Comparison of ENCODE assay signal across 5 worm cellular contexts in genomic region chrV:5576008-5576407, ce11.
A peak's percentile ranks its signal among the peaks of the same experiment; 100 is the strongest.
TF ChIP-seq lines count a peak whose summit lies in the region.

No protein-coding gene starts in this region.

TF ChIP-seq in whole organism, L1 larva, 84 proteins besides CTCF, POLR2A, EP300 and RAD21 (continued from another document and continues in another):
- peak in 1 of 2 experiments; percentile 67 for TF ChIP-seq lin-35 (GFP tag; optimal IDR thresholded peaks at IDR 0.05; lab: Kevin White, UChicago)
- TF ChIP-seq hpl-2 (GFP tag; optimal IDR thresholded peaks at IDR 0.05; lab: Kevin White, UChicago): peak; percentile 54
- no peak for TF ChIP-seq dsc-1 (tag; optimal IDR thresholded peaks at IDR 0.05; lab: Kevin White, UChicago)
- no peak for TF ChIP-seq egl-13 (tag; optimal IDR thresholded peaks at IDR 0.05; lab: Kevin White, UChicago)
- TF ChIP-seq nhr-19 (GFP tag; conservative IDR thresholded peaks at IDR 0.05; lab: Robert Waterston, UW): no peak
- peak; percentile 49 for TF ChIP-seq zip-4 (GFP tag; optimal IDR thresholded peaks at IDR 0.05; lab: Kevin White, UChicago)
- no peak for TF ChIP-seq lin-15B (tag; optimal IDR thresholded peaks at IDR 0.05; lab: Kevin White, UChicago)
- TF ChIP-seq ceh-82 (tag; optimal IDR thresholded peaks at IDR 0.05; lab: Kevin White, UChicago): peak in 1 of 3 experiments; percentile 39
- no peak for TF ChIP-seq ama-1 (optimal IDR thresholded peaks at IDR 0.05; lab: Kevin White, UChicago)
- TF ChIP-seq efl-1 (optimal IDR thresholded peaks at IDR 0.05; lab: Kevin White, UChicago): peak; percentile 20 to 26
- TF ChIP-seq efl-1 (GFP tag; optimal IDR thresholded peaks at IDR 0.05 in 1 of 2; lab: Kevin White, UChicago): peak in 1 of 2 experiments; percentile 50
- TF ChIP-seq ceh-8 (GFP tag; optimal IDR thresholded peaks at IDR 0.05; lab: Kevin White, UChicago): no peak
- TF ChIP-seq nhr-77 (tag; optimal IDR thresholded peaks at IDR 0.05; lab: Kevin White, UChicago): peak; percentile 53
- TF ChIP-seq pax-3 (tag; optimal IDR thresholded peaks at IDR 0.05; lab: Kevin White, UChicago): no peak
- TF ChIP-seq unc-130 (tag; optimal IDR thresholded peaks at IDR 0.05; lab: Kevin White, UChicago): no peak
- no peak for TF ChIP-seq elt-3 (tag; optimal IDR thresholded peaks at IDR 0.05; lab: Kevin White, UChicago)
- TF ChIP-seq mab-9 (GFP tag; IDR thresholded peaks at IDR 0.05; lab: Robert Waterston, UW): no peak
- TF ChIP-seq fkh-8 (tag; optimal IDR thresholded peaks at IDR 0.05; lab: Kevin White, UChicago): no peak
- TF ChIP-seq C04F5.9 (tag; optimal IDR thresholded peaks at IDR 0.05; lab: Kevin White, UChicago): no peak
- TF ChIP-seq nhr-85 (tag; lab: Kevin White, UChicago): no peak
- no peak for TF ChIP-seq alr-1 (tag; optimal IDR thresholded peaks at IDR 0.05; lab: Kevin White, UChicago; ENCODE audit: borderline replicate concordance)
- TF ChIP-seq dpl-1 (GFP tag; optimal IDR thresholded peaks at IDR 0.05; lab: Kevin White, UChicago): peak in 1 of 3 experiments; percentile 35
- peak; percentile 40 for TF ChIP-seq nhr-71 (tag; optimal IDR thresholded peaks at IDR 0.05; lab: Kevin White, UChicago)
- TF ChIP-seq skn-1 (tag; optimal IDR thresholded peaks at IDR 0.05; lab: Kevin White, UChicago): peak; percentile 82
- peak; percentile 20 for TF ChIP-seq tbx-2 (tag; optimal IDR thresholded peaks at IDR 0.05; lab: Kevin White, UChicago)
- peak; percentile 41 for TF ChIP-seq jun-1 (tag; optimal IDR thresholded peaks at IDR 0.05; lab: Kevin White, UChicago)
- TF ChIP-seq lsy-2 (tag; optimal IDR thresholded peaks at IDR 0.05; lab: Kevin White, UChicago): peak in 1 of 2 experiments; percentile 36

TF ChIP-seq in whole organism, L2 larva, 48 proteins besides CTCF, POLR2A, EP300 and RAD21 (continued from another document):
- TF ChIP-seq nhr-25 (tag; optimal IDR thresholded peaks at IDR 0.05; lab: Kevin White, UChicago): no peak
- peak; percentile 79 for TF ChIP-seq crh-2 (tag; optimal IDR thresholded peaks at IDR 0.05; lab: Kevin White, UChicago)
- TF ChIP-seq snpc-4 (tag; optimal IDR thresholded peaks at IDR 0.05; lab: Kevin White, UChicago): peak; percentile 97
- peak; percentile 10 for TF ChIP-seq lin-13 (GFP tag; optimal IDR thresholded peaks at IDR 0.05; lab: Kevin White, UChicago)
- TF ChIP-seq nhr-129 (tag; optimal IDR thresholded peaks at IDR 0.05; lab: Kevin White, UChicago): peak; percentile 75
TF ChIP-seq in whole organism, L2 larva: peak in this region for 12.

TF ChIP-seq in whole organism, L3 larva, 47 proteins besides CTCF, POLR2A, EP300 and RAD21 (continued from another document):
- TF ChIP-seq mdl-1 (tag; optimal IDR thresholded peaks at IDR 0.05; lab: Kevin White, UChicago) (no peak), nfya-1 (tag; optimal IDR thresholded peaks at IDR 0.05; lab: Kevin White, UChicago; ENCODE audit: insufficient read depth) (peak; percentile 11), pqm-1 (tag; optimal IDR thresholded peaks at IDR 0.05; lab: Kevin White, UChicago) (peak; percentile 53), egl-27 (tag; optimal IDR thresholded peaks at IDR 0.05; lab: Kevin White, UChicago) (no peak), nhr-77 (tag; optimal IDR thresholded peaks at IDR 0.05; lab: Kevin White, UChicago) (peak; percentile 16), elt-3 (tag; optimal IDR thresholded peaks at IDR 0.05; lab: Kevin White, UChicago) (no peak), lsy-12 (tag; optimal IDR thresholded peaks at IDR 0.05; lab: Kevin White, UChicago) (no peak), hmg-11 (tag; optimal IDR thresholded peaks at IDR 0.05; lab: Kevin White, UChicago) (peak; percentile 42), nhr-28 (tag; optimal IDR thresholded peaks at IDR 0.05; lab: Kevin White, UChicago) (no peak), eor-1 (tag; optimal IDR thresholded peaks at IDR 0.05; lab: Kevin White, UChicago) (no peak), elt-1 (tag; optimal IDR thresholded peaks at IDR 0.05; lab: Kevin White, UChicago) (no peak), nhr-43 (tag; optimal IDR thresholded peaks at IDR 0.05; lab: Kevin White, UChicago; ENCODE audit: poor library complexity, severe bottlenecking) (peak; percentile 29), ceh-9 (tag; optimal IDR thresholded peaks at IDR 0.05; lab: Kevin White, UChicago) (no peak), ZK546.5 (tag; optimal IDR thresholded peaks at IDR 0.05; lab: Kevin White, UChicago) (no peak), ama-1 (optimal IDR thresholded peaks at IDR 0.05; lab: Kevin White, UChicago) (peak; percentile 30), skn-1 (tag; optimal IDR thresholded peaks at IDR 0.05; lab: Kevin White, UChicago) (peak; percentile 68), nhr-76 (tag; optimal IDR thresholded peaks at IDR 0.05; lab: Kevin White, UChicago) (no peak), lin-39 (tag; optimal IDR thresholded peaks at IDR 0.05; lab: Kevin White, UChicago) (no peak), fos-1 (tag; optimal IDR thresholded peaks at IDR 0.05; lab: Kevin White, UChicago) (no peak), elt-2 (tag; optimal IDR thresholded peaks at IDR 0.05; lab: Kevin White, UChicago) (peak; percentile 76), unc-62 (GFP tag; optimal IDR thresholded peaks at IDR 0.05; lab: Kevin White, UChicago) (no peak), ceh-16 (tag; optimal IDR thresholded peaks at IDR 0.05; lab: Kevin White, UChicago) (no peak), fkh-2 (tag; optimal IDR thresholded peaks at IDR 0.05; lab: Kevin White, UChicago) (no peak), snpc-4 (tag; optimal IDR thresholded peaks at IDR 0.05; lab: Kevin White, UChicago) (peak; percentile 98), nhr-25 (tag; optimal IDR thresholded peaks at IDR 0.05; lab: Kevin White, UChicago) (no peak), ztf-11 (tag; optimal IDR thresholded peaks at IDR 0.05; lab: Kevin White, UChicago) (no peak), nhr-67 (tag; optimal IDR thresholded peaks at IDR 0.05; lab: Kevin White, UChicago) (no peak), R02D3.7 (tag; optimal IDR thresholded peaks at IDR 0.05; lab: Kevin White, UChicago) (no peak), jun-1 (tag; optimal IDR thresholded peaks at IDR 0.05; lab: Kevin White, UChicago) (peak; percentile 59)
TF ChIP-seq in whole organism, L3 larva: peak in this region for 12.

TF ChIP-seq in whole organism, L4 larva, 104 proteins besides CTCF, POLR2A, EP300 and RAD21 (continued from another document and continues in another):
- TF ChIP-seq tra-1 (GFP tag; IDR thresholded peaks at IDR 0.05; lab: Robert Waterston, UW) (0 out of 2 replicates have a peak, but pooled peaks have one; percentile 18), Y48G9A.11 (GFP tag; IDR thresholded peaks at IDR 0.05; lab: Robert Waterston, UW) (no peak), mxl-2 (GFP tag; conservative IDR thresholded peaks at IDR 0.05; lab: Robert Waterston, UW) (no peak), ztf-7 (tag; optimal IDR thresholded peaks at IDR 0.05; lab: Kevin White, UChicago) (peak; percentile 58), pqm-1 (tag; optimal IDR thresholded peaks at IDR 0.05; lab: Kevin White, UChicago) (peak; percentile 47), daf-12 (tag; optimal IDR thresholded peaks at IDR 0.05; lab: Kevin White, UChicago) (no peak), mep-1 (tag; optimal IDR thresholded peaks at IDR 0.05; lab: Kevin White, UChicago) (peak; percentile 61), F44E2.7 (GFP tag; IDR thresholded peaks at IDR 0.05; lab: Robert Waterston, UW) (no peak), zfp-3 (GFP tag; conservative IDR thresholded peaks at IDR 0.05; lab: Robert Waterston, UW) (no peak), dmd-9 (GFP tag; IDR thresholded peaks at IDR 0.05; lab: Robert Waterston, UW) (no peak), ztf-11 (tag; optimal IDR thresholded peaks at IDR 0.05; lab: Kevin White, UChicago) (no peak), php-3 (GFP tag; IDR thresholded peaks at IDR 0.05; lab: Robert Waterston, UW) (0 out of 2 replicates have a peak, but pooled peaks have one; percentile 25), lir-3 (tag; optimal IDR thresholded peaks at IDR 0.05; lab: Kevin White, UChicago) (no peak), unc-62 (GFP tag; optimal IDR thresholded peaks at IDR 0.05 in 1 of 2; lab: Kevin White, UChicago) (no peak), unc-62 (tag; optimal IDR thresholded peaks at IDR 0.05; lab: Kevin White, UChicago) (no peak), fos-1 (tag; optimal IDR thresholded peaks at IDR 0.05; lab: Kevin White, UChicago) (no peak), jun-1 (tag; optimal IDR thresholded peaks at IDR 0.05; lab: Kevin White, UChicago) (no peak), ama-1 (optimal IDR thresholded peaks at IDR 0.05; lab: Kevin White, UChicago) (no peak), dmd-6 (GFP tag; IDR thresholded peaks at IDR 0.05; lab: Robert Waterston, UW) (peak; percentile 76), attf-4 (tag; optimal IDR thresholded peaks at IDR 0.05; lab: Kevin White, UChicago) (no peak), ctbp-1 (GFP tag; IDR thresholded peaks at IDR 0.05; lab: Robert Waterston, UW) (0 out of 2 replicates have a peak, but pooled peaks have one; percentile 10), egl-43 (GFP tag; IDR thresholded peaks at IDR 0.05; lab: Robert Waterston, UW) (0 out of 2 replicates have a peak, but pooled peaks have one; percentile 63), mes-2 (tag; optimal IDR thresholded peaks at IDR 0.05; lab: Kevin White, UChicago; ENCODE audit: poor library complexity, severe bottlenecking) (peak; percentile 57), zfp-2 (tag; optimal IDR thresholded peaks at IDR 0.05; lab: Kevin White, UChicago) (no peak), zip-2 (tag; optimal IDR thresholded peaks at IDR 0.05; lab: Kevin White, UChicago) (peak; percentile 92), lim-7 (GFP tag; IDR thresholded peaks at IDR 0.05; lab: Robert Waterston, UW) (no peak), ceh-32 (tag; optimal IDR thresholded peaks at IDR 0.05; lab: Kevin White, UChicago; ENCODE audit: poor library complexity) (no peak), lin-13 (GFP tag; optimal IDR thresholded peaks at IDR 0.05; lab: Kevin White, UChicago) (peak; percentile 23), nhr-28 (tag; optimal IDR thresholded peaks at IDR 0.05; lab: Kevin White, UChicago) (peak; percentile 98), cey-2 (tag; optimal IDR thresholded peaks at IDR 0.05; lab: Kevin White, UChicago; ENCODE audit: borderline replicate concordance, insufficient read depth) (no peak), ZK337.2 (GFP tag; IDR thresholded peaks at IDR 0.05; lab: Robert Waterston, UW) (no peak), mdt-29 (GFP tag; IDR thresholded peaks at IDR 0.05; lab: Robert Waterston, UW) (no peak), hlh-30 (tag; optimal IDR thresholded peaks at IDR 0.05; lab: Kevin White, UChicago; ENCODE audit: insufficient read depth) (peak; percentile 17), dmd-8 (GFP tag; IDR thresholded peaks at IDR 0.05; lab: Robert Waterston, UW) (peak; percentile 68; the same call in 1 of the 2 replicates), nhr-10 (tag; optimal IDR thresholded peaks at IDR 0.05; lab: Kevin White, UChicago) (no peak), ces-1 (GFP tag; optimal IDR thresholded peaks at IDR 0.05; lab: Kevin White, UChicago) (no peak), F37D6.2 (tag; optimal IDR thresholded peaks at IDR 0.05; lab: Kevin White, UChicago) (no peak), nhr-48 (tag; optimal IDR thresholded peaks at IDR 0.05; lab: Kevin White, UChicago) (peak; percentile 55)

TF ChIP-seq in whole organism, young adult, 124 proteins besides CTCF, POLR2A, EP300 and RAD21 (continued from another document):
- no peak for TF ChIP-seq F23B12.7 (tag; optimal IDR thresholded peaks at IDR 0.05; lab: Kevin White, UChicago; ENCODE audit: insufficient read depth)
- peak; percentile 61 for TF ChIP-seq rpc-1 (optimal IDR thresholded peaks at IDR 0.05; lab: Kevin White, UChicago)
- TF ChIP-seq rpc-1 (tag; optimal IDR thresholded peaks at IDR 0.05; lab: Kevin White, UChicago): peak; percentile 42
- no peak for TF ChIP-seq B0336.3 (GFP tag; IDR thresholded peaks at IDR 0.05; lab: Robert Waterston, UW)
- no peak for TF ChIP-seq F57A8.1 (GFP tag; optimal IDR thresholded peaks at IDR 0.05; lab: Kevin White, UChicago)
- TF ChIP-seq F33H1.4 (GFP tag; IDR thresholded peaks at IDR 0.05; lab: Robert Waterston, UW): no peak
- peak; percentile 78 for TF ChIP-seq snpc-4 (GFP tag; optimal IDR thresholded peaks at IDR 0.05; lab: Kevin White, UChicago)
- TF ChIP-seq snpc-4 (tag; optimal IDR thresholded peaks at IDR 0.05; lab: Kevin White, UChicago): peak; percentile 92 to 99 (median 98)
- no peak for TF ChIP-seq Y67H2A.10 (GFP tag; conservative IDR thresholded peaks at IDR 0.05; lab: Robert Waterston, UW)
- peak; percentile 63 for TF ChIP-seq repo-1 (tag; optimal IDR thresholded peaks at IDR 0.05; lab: Kevin White, UChicago)
- TF ChIP-seq ZK185.1 (tag; optimal IDR thresholded peaks at IDR 0.05; lab: Kevin White, UChicago; ENCODE audit: poor library complexity, severe bottlenecking): peak; percentile 50
- TF ChIP-seq pha-4 (tag; optimal IDR thresholded peaks at IDR 0.05; lab: Kevin White, UChicago): peak; percentile 83
- no peak for TF ChIP-seq lsl-1 (GFP tag; optimal IDR thresholded peaks at IDR 0.05; lab: Kevin White, UChicago)
- TF ChIP-seq nfya-2 (GFP tag; IDR thresholded peaks at IDR 0.05; lab: Robert Waterston, UW): no peak
- TF ChIP-seq aptf-2 (GFP tag; conservative IDR thresholded peaks at IDR 0.05; lab: Robert Waterston, UW): no peak
- TF ChIP-seq B0019.2 (GFP tag; conservative IDR thresholded peaks at IDR 0.05; lab: Robert Waterston, UW): no peak
- TF ChIP-seq ztf-18 (tag; optimal IDR thresholded peaks at IDR 0.05; lab: Kevin White, UChicago): no peak
- TF ChIP-seq nhr-90 (tag; optimal IDR thresholded peaks at IDR 0.05; lab: Kevin White, UChicago): peak; percentile 32
- no peak for TF ChIP-seq F37B4.10 (GFP tag; IDR thresholded peaks at IDR 0.05; lab: Robert Waterston, UW)
- TF ChIP-seq bed-1 (GFP tag; IDR thresholded peaks at IDR 0.05; lab: Robert Waterston, UW): no peak
- no peak for TF ChIP-seq lir-1 (GFP tag; conservative IDR thresholded peaks at IDR 0.05; lab: Robert Waterston, UW)
- TF ChIP-seq cebp-1 (GFP tag; IDR thresholded peaks at IDR 0.05; lab: Robert Waterston, UW): peak; percentile 83
- peak; percentile 95 for TF ChIP-seq cebp-1 (tag; optimal IDR thresholded peaks at IDR 0.05; lab: Kevin White, UChicago)
- no peak for TF ChIP-seq athp-1 (tag; optimal IDR thresholded peaks at IDR 0.05; lab: Kevin White, UChicago)
- no peak for TF ChIP-seq sdz-38 (tag; optimal IDR thresholded peaks at IDR 0.05; lab: Kevin White, UChicago)
- TF ChIP-seq die-1 (tag; optimal IDR thresholded peaks at IDR 0.05; lab: Kevin White, UChicago): no peak
- peak; percentile 74 for TF ChIP-seq nfyb-1 (GFP tag; IDR thresholded peaks at IDR 0.05; lab: Robert Waterston, UW)
